Fruit fly (Drosophila melanogaster) whole organism, pupa: ENCODE data around the gene tara.

ENCODE experiments used
- CG15710 ChIP-seq: fragments of 200-800 bp; sonication (Bioruptor generic); optimal IDR thresholded peaks from 2 replicates; lab custom pipeline; 2018; ENCODE audit warnings: missing biosample characterization, mild to moderate bottlenecking, missing genetic modification characterization, moderate library complexity
- EcR ChIP-seq: fragments of 200-800 bp; sonication (Bioruptor generic); optimal IDR thresholded peaks from 3 replicates; lab custom pipeline; 2019; ENCODE audit warnings: missing biosample characterization, missing genetic modification characterization, mild to moderate bottlenecking, moderate library complexity, missing genetic modification reagents
- Ets98B ChIP-seq: fragments of 200-800 bp; sonication (Bioruptor generic); IDR thresholded peaks from 2 replicates; pipeline ENCODE4 v1.3.6; 2022; ENCODE audit warnings: missing biosample characterization, missing genetic modification characterization

- no peak for TF ChIP-seq CG15710 (tag; lab: Kevin White, UChicago)
- peak; percentile 46 for TF ChIP-seq EcR (GFP tag; lab: Kevin White, UChicago)
- no peak for TF ChIP-seq Ets98B (GFP tag; lab: Robert Waterston, UW)
Observed at dm6 chr3R:16218251-16219030, 7.0 kb upstream of the tara start.
